Fruit fly (Drosophila melanogaster) whole organism, embryonic: ENCODE measurements around the gene kel.
A peak's percentile ranks its signal among the peaks of the same experiment; 100 is the strongest.

Source experiments
- Ada2b ChIP-seq: fragments of 200-800 bp; sonication (Bioruptor generic); IDR thresholded peaks from 2 replicates; pipeline ENCODE4 v1.3.6; 2022; ENCODE audit warnings: missing biosample characterization, missing genetic modification characterization
- CG10274 ChIP-seq: fragments of 200-800 bp; sonication (Bioruptor generic); optimal IDR thresholded peaks from 3 replicates; lab custom pipeline; 2017; ENCODE audit warnings: missing biosample characterization, mild to moderate bottlenecking, missing genetic modification characterization
- CG10979 ChIP-seq: fragments of 200-800 bp; sonication (Bioruptor generic); optimal IDR thresholded peaks from 2 replicates; lab custom pipeline; 2018; ENCODE audit warnings: missing biosample characterization, mild to moderate bottlenecking, missing genetic modification characterization, moderate library complexity
- CG11085 ChIP-seq: fragments of 200-800 bp; sonication (Bioruptor generic); IDR thresholded peaks from 2 replicates; pipeline ENCODE4 v1.3.6; 2022; ENCODE audit warnings: missing biosample characterization, missing genetic modification characterization
- CG12659 ChIP-seq: fragments of 200-800 bp; sonication (Bioruptor generic); optimal IDR thresholded peaks from 3 replicates; lab custom pipeline; 2017; ENCODE audit warnings: mild to moderate bottlenecking, missing biosample characterization, missing genetic modification reagents, missing genetic modification characterization
- CG15011 ChIP-seq: fragments of 200-800 bp; sonication (Bioruptor generic); optimal IDR thresholded peaks from 3 replicates; lab custom pipeline; 2018; ENCODE audit warnings: missing biosample characterization, mild to moderate bottlenecking, missing genetic modification characterization
- CG1529 ChIP-seq: fragments of 200-800 bp; sonication (Bioruptor generic); optimal IDR thresholded peaks from 3 replicates; lab custom pipeline; 2018; ENCODE audit warnings: missing biosample characterization, missing genetic modification characterization
- CG15479 ChIP-seq: fragments of 200-800 bp; sonication (Bioruptor generic); optimal IDR thresholded peaks from 3 replicates; lab custom pipeline; 2019; ENCODE audit warnings: missing biosample characterization, mild to moderate bottlenecking, missing genetic modification characterization, moderate library complexity
- CG15696 ChIP-seq: fragments of 200-800 bp; sonication (Bioruptor generic); optimal IDR thresholded peaks from 2 replicates; lab custom pipeline; 2019; ENCODE audit warnings: missing biosample characterization, mild to moderate bottlenecking, missing genetic modification characterization, moderate library complexity
- CG16863 ChIP-seq: fragments of 200-800 bp; sonication (Bioruptor generic); optimal IDR thresholded peaks from 3 replicates; lab custom pipeline; 2016; ENCODE audit warnings: missing biosample characterization, missing genetic modification characterization
- CG2199 ChIP-seq: fragments of 200-800 bp; sonication (Bioruptor generic); IDR thresholded peaks from 3 replicates; pipeline ENCODE4 v1.3.6; 2022; ENCODE audit warnings: missing biosample characterization, missing genetic modification characterization
- CG2678 ChIP-seq: fragments of 200-800 bp; sonication (Bioruptor generic); optimal IDR thresholded peaks from 3 replicates; lab custom pipeline; 2019; ENCODE audit warnings: missing biosample characterization, mild to moderate bottlenecking, missing genetic modification characterization, moderate library complexity
- CG30020 ChIP-seq: fragments of 200-800 bp; optimal IDR thresholded peaks from 2 replicates; lab custom pipeline; 2019; ENCODE audit warnings: missing biosample characterization, mild to moderate bottlenecking, missing genetic modification characterization, moderate library complexity
- CG30403 ChIP-seq: fragments of 200-800 bp; sonication (Bioruptor generic); optimal IDR thresholded peaks from 3 replicates; lab custom pipeline; 2016; ENCODE audit warnings: missing biosample characterization, missing genetic modification characterization
- CG3163 ChIP-seq: fragments of 200-800 bp; sonication (Bioruptor generic); optimal IDR thresholded peaks from 3 replicates; lab custom pipeline; 2016; ENCODE audit warnings: missing biosample characterization, missing genetic modification characterization
- CG33557 ChIP-seq: fragments of 200-800 bp; sonication (Bioruptor generic); optimal IDR thresholded peaks from 2 replicates; lab custom pipeline; 2019; ENCODE audit warnings: missing biosample characterization, mild to moderate bottlenecking, missing genetic modification characterization, moderate library complexity
- CG7556 ChIP-seq: fragments of 200-800 bp; sonication (Bioruptor generic); optimal IDR thresholded peaks from 2 replicates; lab custom pipeline; 2017; ENCODE audit warnings: missing biosample characterization, mild to moderate bottlenecking, missing genetic modification characterization
- CoRest ChIP-seq: fragments of 200-800 bp; sonication (Bioruptor generic); optimal IDR thresholded peaks from 3 replicates; lab custom pipeline; 2018; ENCODE audit warnings: missing biosample characterization, mild to moderate bottlenecking, missing genetic modification characterization, moderate library complexity
- D19A ChIP-seq: fragments of 200-800 bp; optimal IDR thresholded peaks from 3 replicates; lab custom pipeline; 2019; ENCODE audit warnings: missing biosample characterization, mild to moderate bottlenecking, missing genetic modification characterization, moderate library complexity
- Dip3 ChIP-seq: fragments of 200-800 bp; sonication (Bioruptor generic); optimal IDR thresholded peaks from 3 replicates; lab custom pipeline; 2016; ENCODE audit warnings: missing biosample characterization, missing genetic modification characterization
- GATAe ChIP-seq: fragments of 200-800 bp; sonication (Bioruptor generic); conservative IDR thresholded peaks from 2 replicates; pipeline ENCODE4 v1.3.6; 2022; ENCODE audit warnings: missing biosample characterization, missing genetic modification characterization
- Hr51 ChIP-seq, 2 experiments: fragments of 200-800 bp; sonication (Bioruptor generic); optimal IDR thresholded peaks; 2 replicates in 1 of 2; 3 replicates in 1 of 2; lab custom pipeline; 2016 to 2018; ENCODE audit warnings: missing biosample characterization in 2 of 2, missing genetic modification characterization in 2 of 2, mild to moderate bottlenecking in 1 of 2, moderate library complexity in 1 of 2
- Hsf ChIP-seq: fragments of 200-800 bp; sonication (Bioruptor generic); optimal IDR thresholded peaks from 3 replicates; lab custom pipeline; 2016; ENCODE audit warnings: missing biosample characterization, missing genetic modification characterization
- Med ChIP-seq: fragments of 200-800 bp; sonication (Bioruptor generic); peaks from one replicate; lab custom pipeline; 2016; ENCODE audit warnings: missing biosample characterization, missing genetic modification characterization, mild to moderate bottlenecking, inconsistent platforms, moderate library complexity
- Pdp1 ChIP-seq, 2 experiments: fragments of 200-800 bp; sonication (Bioruptor generic); optimal IDR thresholded peaks; 3 replicates each; lab custom pipeline; 2016; ENCODE audit warnings: missing biosample characterization in 2 of 2, missing genetic modification characterization in 2 of 2, mild to moderate bottlenecking in 1 of 2, moderate library complexity in 1 of 2
- Stat92E ChIP-seq, 3 experiments: fragments of >200 bp in 2 of 3; fragments of 200-800 bp in 1 of 3; sonication (Bioruptor generic) in 1 of 3; optimal IDR thresholded peaks; 2 replicates each; lab custom pipeline; 2017 to 2019; ENCODE audit warnings: missing biosample characterization in 3 of 3, missing genetic modification characterization in 3 of 3, mild to moderate bottlenecking in 1 of 3, moderate library complexity in 1 of 3
- Xrp1 ChIP-seq: fragments of 200-800 bp; sonication (Bioruptor generic); IDR thresholded peaks from 2 replicates; pipeline ENCODE4 v1.3.6; 2022; ENCODE audit warnings: missing biosample characterization, missing genetic modification characterization
- YL-1 ChIP-seq: fragments of 200-800 bp; sonication (Bioruptor generic); optimal IDR thresholded peaks from 3 replicates; lab custom pipeline; 2017; ENCODE audit warnings: missing biosample characterization, mild to moderate bottlenecking, missing genetic modification characterization
- caup ChIP-seq: fragments of 200-800 bp; sonication (Bioruptor generic); optimal IDR thresholded peaks from 3 replicates; lab custom pipeline; 2017; ENCODE audit warnings: missing biosample characterization, mild to moderate bottlenecking, missing genetic modification characterization, moderate library complexity; ENCODE audit not compliant: severe bottlenecking
- cwo ChIP-seq: fragments of 200-800 bp; sonication (Bioruptor generic); optimal IDR thresholded peaks from 3 replicates; lab custom pipeline; 2017; ENCODE audit warnings: missing biosample characterization, missing genetic modification characterization, mild to moderate bottlenecking, moderate library complexity, missing genetic modification reagents
- emc ChIP-seq: fragments of 200-800 bp; sonication (Bioruptor generic); optimal IDR thresholded peaks from 2 replicates; lab custom pipeline; 2016; ENCODE audit warnings: missing biosample characterization, missing genetic modification characterization
- gce ChIP-seq: fragments of 200-800 bp; sonication (Bioruptor generic); IDR thresholded peaks from 3 replicates; pipeline ENCODE4 v1.3.6; 2022; ENCODE audit warnings: missing biosample characterization, missing genetic modification characterization
- gcm ChIP-seq: fragments of 200-800 bp; sonication (Bioruptor generic); optimal IDR thresholded peaks from 2 replicates; lab custom pipeline; 2019; ENCODE audit warnings: missing biosample characterization, mild to moderate bottlenecking, missing genetic modification characterization, moderate library complexity
- gro ChIP-seq: fragments of 200-800 bp; sonication (Bioruptor generic); optimal IDR thresholded peaks from 2 replicates; lab custom pipeline; 2016; ENCODE audit warnings: missing biosample characterization, missing genetic modification characterization
- gsb ChIP-seq: fragments of 200-800 bp; sonication (Bioruptor generic); IDR thresholded peaks from 2 replicates; pipeline ENCODE4 v1.3.6; 2022; ENCODE audit warnings: missing biosample characterization, missing genetic modification characterization
- hb ChIP-seq: fragments of 200-800 bp; sonication (Bioruptor generic); IDR thresholded peaks from 3 replicates; pipeline ENCODE4 v1.3.6; 2022; ENCODE audit warnings: missing biosample characterization, missing genetic modification characterization; ENCODE audit not compliant: partially characterized antibody
- jumu ChIP-seq: fragments of 200-800 bp; sonication (Bioruptor generic); optimal IDR thresholded peaks from 3 replicates; lab custom pipeline; 2016; ENCODE audit warnings: missing biosample characterization, missing genetic modification characterization
- mam ChIP-seq: fragments of 200-800 bp; sonication (Bioruptor generic); optimal IDR thresholded peaks from 3 replicates; lab custom pipeline; 2016; ENCODE audit warnings: missing biosample characterization, missing genetic modification characterization
- nerfin-1 ChIP-seq: fragments of 200-800 bp; sonication (Bioruptor generic); optimal IDR thresholded peaks from 3 replicates; lab custom pipeline; 2019; ENCODE audit warnings: missing biosample characterization, mild to moderate bottlenecking, missing genetic modification characterization, moderate library complexity
- nmo ChIP-seq: fragments of 200-800 bp; sonication (Bioruptor generic); optimal IDR thresholded peaks from 2 replicates; lab custom pipeline; 2018; ENCODE audit warnings: missing biosample characterization, mild to moderate bottlenecking, missing genetic modification characterization, moderate library complexity
- nom ChIP-seq: fragments of 200-800 bp; sonication (Bioruptor generic); optimal IDR thresholded peaks from 2 replicates; lab custom pipeline; 2017; ENCODE audit warnings: missing biosample characterization, missing genetic modification characterization, mild to moderate bottlenecking, moderate library complexity, missing genetic modification reagents
- odd ChIP-seq: fragments of 200-800 bp; sonication (Bioruptor generic); optimal IDR thresholded peaks from 2 replicates; lab custom pipeline; 2017; ENCODE audit warnings: missing biosample characterization, mild to moderate bottlenecking, missing genetic modification characterization
- peb ChIP-seq: fragments of 200-800 bp; sonication (Bioruptor generic); IDR thresholded peaks from 2 replicates; pipeline ENCODE4 v1.3.6; 2022; ENCODE audit warnings: missing biosample characterization, missing genetic modification characterization
- rib ChIP-seq: fragments of 200-800 bp; sonication (Bioruptor generic); IDR thresholded peaks from 2 replicates; pipeline ENCODE4 v1.3.6; 2022; ENCODE audit warnings: missing biosample characterization, missing genetic modification characterization
- slp2 ChIP-seq: fragments of 200-800 bp; sonication (Bioruptor generic); optimal IDR thresholded peaks from 2 replicates; lab custom pipeline; 2016; ENCODE audit warnings: missing biosample characterization, missing genetic modification characterization
- tup ChIP-seq: fragments of 200-800 bp; sonication (Bioruptor generic); optimal IDR thresholded peaks from 2 replicates; lab custom pipeline; 2016; ENCODE audit warnings: missing biosample characterization, mild to moderate bottlenecking, missing genetic modification characterization, moderate library complexity
- wek ChIP-seq: fragments of 200-800 bp; sonication (Bioruptor generic); optimal IDR thresholded peaks from 3 replicates; lab custom pipeline; 2018; ENCODE audit warnings: missing biosample characterization, mild to moderate bottlenecking, missing genetic modification characterization, moderate library complexity

Gene kel

DNA sequence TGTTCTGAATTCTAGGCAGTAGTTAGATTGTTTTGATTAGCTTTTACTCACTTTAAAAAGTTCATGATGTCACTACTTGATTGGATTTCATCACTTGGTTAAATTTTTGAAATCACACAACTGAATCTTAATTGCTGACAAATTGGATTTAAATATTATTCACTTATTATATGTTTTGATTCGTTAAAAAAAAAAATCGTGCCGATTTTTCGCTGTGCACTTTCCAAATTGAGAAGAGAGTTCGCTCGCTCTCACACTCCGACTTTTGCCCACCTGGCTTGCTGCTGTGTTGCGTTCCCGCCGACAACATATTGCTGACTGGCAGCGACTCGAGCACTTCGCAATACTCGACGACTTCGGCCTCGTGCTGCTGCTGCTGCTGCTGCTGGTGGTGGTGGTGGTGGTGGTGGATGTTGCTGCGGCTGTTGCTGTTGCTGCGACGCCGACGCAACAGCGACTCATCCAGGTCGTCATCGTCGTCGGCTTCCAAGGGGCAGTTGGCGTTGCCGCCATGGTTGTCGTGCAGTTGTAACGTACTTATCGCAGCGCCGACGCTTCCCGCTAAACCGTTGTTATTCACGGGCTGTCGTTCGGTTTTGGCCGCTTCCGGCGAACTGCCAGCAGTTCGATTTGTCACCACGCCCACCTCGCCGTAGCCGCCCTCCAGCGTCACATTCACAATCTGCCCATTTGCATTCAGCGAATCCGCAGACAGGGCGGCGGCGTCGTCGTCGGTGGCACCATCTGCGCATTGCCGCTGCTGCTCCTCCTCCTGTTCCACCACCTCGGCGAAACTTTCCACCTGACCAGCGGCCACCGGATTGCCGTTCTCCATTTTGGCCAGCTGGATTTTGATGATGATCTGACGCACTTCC lies 3.8 kb upstream of the kel start (continued):
- TF ChIP-seq CG11085 (GFP tag; lab: Robert Waterston, UW) (no peak), CG16863 (peak; percentile 56), mam (GFP tag; lab: Kevin White, UChicago) (peak; percentile 35), CG10979 (tag; lab: Kevin White, UChicago) (peak; percentile 66), Pdp1 (GFP tag; optimal IDR thresholded peaks at IDR 0.05; lab: Kevin White, UChicago) (peak; percentile 23 to 49), odd (GFP tag; lab: Kevin White, UChicago) (peak; percentile 49), nom (peak; percentile 71), Hsf (peak; percentile 82), tup (no peak), GATAe (no peak), CG30020 (tag; lab: Kevin White, UChicago) (no peak), CG12659 (peak; percentile 68), Dip3 (peak; percentile 44), gro (GFP tag; lab: Kevin White, UChicago) (peak; percentile 63), CG2199 (GFP tag; lab: Robert Waterston, UW) (no peak), jumu (GFP tag; lab: Kevin White, UChicago) (no peak), CG2678 (tag; lab: Kevin White, UChicago) (peak; percentile 80), slp2 (GFP tag; lab: Kevin White, UChicago) (peak; percentile 31), rib (GFP tag; lab: Robert Waterston, UW) (no peak), CG15696 (tag; lab: Kevin White, UChicago) (peak; percentile 27), Hr51 (GFP tag; optimal IDR thresholded peaks at IDR 0.05; lab: Kevin White, UChicago) (peak in 1 of 2 experiments; percentile 78), CG10274 (no peak), YL-1 (GFP tag; lab: Kevin White, UChicago) (no peak), CG15011 (GFP tag; lab: Kevin White, UChicago) (peak; percentile 19), D19A (tag; lab: Kevin White, UChicago) (peak; percentile 31), Xrp1 (GFP tag; lab: Robert Waterston, UW) (peak; percentile 57; the same call in 1 of the 2 replicates), peb (GFP tag; lab: Robert Waterston, UW) (no peak), wek (GFP tag; lab: Kevin White, UChicago) (no peak), CG30403 (GFP tag; lab: Kevin White, UChicago) (peak; percentile 76), CG33557 (GFP tag; lab: Kevin White, UChicago) (no peak), caup (peak; percentile 49), hb (no peak), emc (GFP tag; lab: Kevin White, UChicago) (peak; percentile 10), Med (GFP tag; lab: Kevin White, UChicago) (peak; percentile 84), cwo (GFP tag; lab: Kevin White, UChicago) (peak; percentile 64), CoRest (tag; lab: Kevin White, UChicago) (peak; percentile 64), CG7556 (peak; percentile 79), gcm (GFP tag; lab: Kevin White, UChicago) (peak; percentile 59), nerfin-1 (tag; lab: Kevin White, UChicago) (peak; percentile 47), gsb (GFP tag; lab: Robert Waterston, UW) (no peak), CG3163 (GFP tag; lab: Kevin White, UChicago) (peak; percentile 11), gce (GFP tag; lab: Robert Waterston, UW) (peak; percentile 69; the same call in 2 of the 3 replicates), CG1529 (GFP tag; lab: Kevin White, UChicago) (peak; percentile 57), nmo (GFP tag; lab: Kevin White, UChicago) (peak; percentile 68), Ada2b (GFP tag; lab: Robert Waterston, UW) (no peak; the same call in 1 of the 2 replicates), CG15479 (GFP tag; lab: Kevin White, UChicago) (peak; percentile 52), Stat92E (GFP tag; optimal IDR thresholded peaks at IDR 0.05; lab: Kevin White, UChicago) (no peak)
